Worm (Caenorhabditis elegans): Measurements from ENCODE around the gene F01G12.18.

- TF ChIP-seq ets-7 (tag; optimal IDR thresholded peaks at IDR 0.05) (no peak), pes-1 (GFP tag; IDR thresholded peaks at IDR 0.05) (no peak), ama-1 (optimal IDR thresholded peaks at IDR 0.05) (no peak), flt-1 (GFP tag; IDR thresholded peaks at IDR 0.05) (no peak), aly-1 (tag; optimal IDR thresholded peaks at IDR 0.05) (no peak)
Observed at ce11 chrX:16361001-16361400, 37.3 kb downstream of the F01G12.18 start.

All from whole organism, early embryonic.